Fruit fly (Drosophila melanogaster): ENCODE measurements around the gene pkm.

- TF ChIP-seq fd96Ca (GFP tag; IDR thresholded peaks at IDR 0.05) (no peak), CG32121 (GFP tag; IDR thresholded peaks at IDR 0.05) (no peak), EcR (GFP tag; optimal IDR thresholded peaks at IDR 0.05) (peak; percentile 55), Snoo (tag; optimal IDR thresholded peaks at IDR 0.05) (no peak), CG4496 (GFP tag; IDR thresholded peaks at IDR 0.05) (no peak)
Observed at dm6 chrX:11611056-11611644, 27.2 kb upstream of the pkm start.

Measured in whole organism, pupa.